Fruit fly (Drosophila melanogaster): Measurements from ENCODE around the gene AP-1sigma.

The AP-1sigma gene

DNA sequence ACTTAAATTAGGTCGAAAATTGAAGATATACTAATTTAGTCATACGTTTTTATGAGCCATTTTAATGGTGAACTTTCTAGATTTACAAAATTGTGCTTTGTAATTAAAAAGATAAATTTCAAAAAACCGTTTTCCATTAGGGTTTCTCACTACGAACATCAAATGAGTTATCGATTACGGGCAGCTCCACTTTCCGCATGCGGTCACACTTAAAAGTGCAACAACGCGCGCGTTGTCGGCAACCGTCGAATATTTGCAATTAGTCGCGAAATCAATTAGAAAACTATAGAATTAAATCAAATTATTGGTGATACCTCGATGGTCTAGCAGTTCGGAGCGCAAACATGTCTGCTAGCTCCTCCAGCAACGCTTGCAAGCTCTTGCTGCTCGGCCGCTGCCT, 34.3 kb upstream of the AP-1sigma start, which contains the start of gene Ndc1:
TSS of gene Ndc1 (plus strand) at position 200 of the 400 bp plus-strand sequence.
- TF ChIP-seq CG8478 (optimal IDR thresholded peaks at IDR 0.05) (no peak), CTCF (optimal IDR thresholded peaks at IDR 0.05) (no peak)

- no peak for TF ChIP-seq CTCF (optimal IDR thresholded peaks at IDR 0.05)
- no peak for TF ChIP-seq CG8478 (optimal IDR thresholded peaks at IDR 0.05)
Observed at dm6 chr3R:23927429-23927828, 31.0 kb upstream of the AP-1sigma start, which contains the start of gene CG13601. Gene CG13601 (minus strand): TSS chr3R:23927634.

DNA sequence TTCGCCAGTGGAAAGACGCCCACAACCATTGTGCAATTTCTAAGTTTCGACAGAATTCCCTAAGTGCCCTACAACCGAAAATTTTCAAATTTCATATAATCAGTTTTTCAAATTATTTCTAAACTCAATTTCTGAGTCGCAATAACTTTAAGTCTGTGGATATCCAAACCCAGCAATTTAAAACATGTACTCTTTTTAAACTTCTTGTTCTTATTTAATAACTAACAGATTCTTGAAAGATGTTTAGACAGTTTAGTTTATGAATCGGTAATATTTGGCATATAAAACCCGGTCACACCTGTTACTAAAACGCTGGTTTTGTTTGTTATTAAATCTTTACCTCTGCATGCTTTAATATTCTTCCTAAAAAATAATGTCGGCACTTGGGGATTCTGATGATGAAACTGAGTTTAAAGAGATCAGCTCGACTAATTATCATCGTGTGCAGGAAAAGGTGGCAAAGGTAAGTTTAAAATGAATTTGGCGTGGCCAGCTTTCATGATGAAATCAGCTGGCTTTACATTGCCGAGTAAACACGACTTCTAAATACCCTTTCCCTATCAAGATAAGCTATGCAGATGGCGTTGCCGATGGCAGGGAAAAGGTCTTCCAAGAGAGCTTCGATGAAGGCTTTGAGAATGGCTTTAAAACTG, 29.4 kb upstream of the AP-1sigma start, which contains the start of the genes CG43998, CG43999 and CG31142:
TSS of gene CG43998 (minus strand) at position 51 of the 653 bp plus-strand sequence.
TSS of gene CG43999 (minus strand) at position 51 of the 653 bp plus-strand sequence.
TSS of gene CG31142 (plus strand) at position 294 of the 653 bp plus-strand sequence.
- TF ChIP-seq CG8478 (optimal IDR thresholded peaks at IDR 0.05) (no peak), CTCF (optimal IDR thresholded peaks at IDR 0.05) (no peak)

- TF ChIP-seq CG8478 (optimal IDR thresholded peaks at IDR 0.05) (no peak), CTCF (optimal IDR thresholded peaks at IDR 0.05) (no peak)
Observed at dm6 chr3R:23931095-23931728, 27.2 kb upstream of the AP-1sigma start, which contains the start of the genes Rpt2 and CG13599. Gene Rpt2 (minus strand): TSS chr3R:23931558. Gene CG13599 (plus strand): TSS chr3R:23931639.

DNA sequence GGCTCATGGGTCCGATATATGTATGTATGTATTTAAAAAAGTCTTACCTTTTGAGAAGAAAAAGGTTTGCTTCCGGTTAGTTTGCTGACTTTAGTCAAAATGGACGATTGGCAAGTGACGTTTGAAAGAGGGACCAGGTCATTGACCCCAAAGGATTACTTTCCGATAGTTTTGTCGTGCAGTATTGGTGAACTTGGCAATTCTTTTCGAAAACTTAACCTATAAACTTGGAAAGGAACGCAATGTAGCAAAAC, 25.1 kb upstream of the AP-1sigma start, which contains the start of gene RpS19b:
TSS of gene RpS19b (minus strand) at position 101 of the 254 bp plus-strand sequence.
- TF ChIP-seq CTCF (optimal IDR thresholded peaks at IDR 0.05) (no peak), CG8478 (optimal IDR thresholded peaks at IDR 0.05) (no peak)

dm6 chr3R:23933684-23934575, 24.5 kb upstream of the AP-1sigma start, which contains the start of gene CG5854:
Gene CG5854 (plus strand): TSS chr3R:23933912.
- TF ChIP-seq CG8478 (optimal IDR thresholded peaks at IDR 0.05) (no peak), CTCF (optimal IDR thresholded peaks at IDR 0.05) (no peak)

- TF ChIP-seq CTCF (optimal IDR thresholded peaks at IDR 0.05): no peak
- TF ChIP-seq CG8478 (optimal IDR thresholded peaks at IDR 0.05): no peak
Observed at dm6 chr3R:23938564-23939122, 19.8 kb upstream of the AP-1sigma start.

DNA sequence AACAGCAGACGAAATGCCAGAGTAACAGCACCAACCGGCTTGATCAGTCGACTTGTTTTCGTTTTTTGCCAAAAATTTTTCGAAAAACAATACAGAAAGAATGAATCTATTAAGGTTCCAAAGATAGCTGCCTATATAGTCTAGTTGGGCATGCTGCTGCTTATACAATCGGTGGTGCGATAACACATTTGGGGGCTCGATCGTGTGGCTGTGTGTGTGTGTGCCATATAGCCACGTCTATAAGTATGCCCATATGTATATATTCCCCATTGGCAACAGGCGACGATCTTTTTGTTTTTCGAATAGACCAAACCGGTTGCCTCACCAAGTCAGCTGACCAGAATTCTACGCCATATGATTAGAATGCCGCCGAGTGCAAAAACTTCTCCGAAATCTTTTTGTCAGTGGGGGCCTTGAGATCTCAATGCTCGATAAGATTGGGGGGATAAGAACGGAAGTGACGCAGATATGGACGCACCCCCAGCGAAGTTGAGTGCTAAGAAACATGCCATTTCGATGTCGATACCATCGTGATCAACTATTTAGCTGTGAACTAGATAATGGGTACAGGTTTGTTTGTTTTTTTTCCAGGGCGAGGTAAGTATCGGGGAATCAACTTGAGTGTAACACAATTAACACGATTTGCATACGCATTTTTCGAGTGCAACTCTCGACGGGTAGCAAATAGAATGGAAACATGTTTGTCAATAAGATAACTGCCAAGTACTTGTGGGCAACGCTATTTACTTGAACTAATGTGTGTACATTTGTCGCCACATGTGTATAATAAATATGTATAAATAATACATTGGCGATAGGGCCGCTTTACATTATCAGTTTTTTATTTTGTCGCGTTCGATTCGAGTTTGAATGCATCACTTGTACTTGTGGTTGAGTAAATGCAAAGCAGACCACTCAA, 18.3 kb upstream of the AP-1sigma start:
- TF ChIP-seq CTCF (optimal IDR thresholded peaks at IDR 0.05) (no peak), CG8478 (optimal IDR thresholded peaks at IDR 0.05) (no peak)

DNA sequence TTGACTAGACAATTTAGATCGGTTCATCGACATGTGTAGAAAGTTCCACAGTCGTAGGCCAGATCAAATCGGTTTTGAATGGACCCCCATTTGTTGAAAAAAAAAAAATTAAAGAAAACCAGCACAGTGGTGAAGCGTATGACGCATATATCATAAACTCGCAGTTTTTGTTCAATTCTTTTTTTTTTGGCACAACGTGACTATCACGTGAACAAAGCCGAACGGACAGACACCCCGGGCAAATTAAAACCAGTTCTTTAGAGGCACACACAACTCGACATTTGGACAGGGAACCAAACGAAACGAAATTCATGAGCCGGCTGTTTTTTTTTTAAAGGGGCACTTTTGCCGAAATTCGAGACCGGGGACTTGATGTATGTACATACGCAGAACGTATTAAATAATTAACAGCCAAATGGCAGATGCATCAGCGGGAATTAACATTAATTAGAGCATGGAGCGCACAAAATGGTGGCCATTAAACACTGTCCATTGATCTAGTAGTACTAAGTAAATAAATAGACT, 17.5 kb upstream of the AP-1sigma start:
- TF ChIP-seq CG8478 (optimal IDR thresholded peaks at IDR 0.05) (no peak), CTCF (optimal IDR thresholded peaks at IDR 0.05) (no peak)

DNA sequence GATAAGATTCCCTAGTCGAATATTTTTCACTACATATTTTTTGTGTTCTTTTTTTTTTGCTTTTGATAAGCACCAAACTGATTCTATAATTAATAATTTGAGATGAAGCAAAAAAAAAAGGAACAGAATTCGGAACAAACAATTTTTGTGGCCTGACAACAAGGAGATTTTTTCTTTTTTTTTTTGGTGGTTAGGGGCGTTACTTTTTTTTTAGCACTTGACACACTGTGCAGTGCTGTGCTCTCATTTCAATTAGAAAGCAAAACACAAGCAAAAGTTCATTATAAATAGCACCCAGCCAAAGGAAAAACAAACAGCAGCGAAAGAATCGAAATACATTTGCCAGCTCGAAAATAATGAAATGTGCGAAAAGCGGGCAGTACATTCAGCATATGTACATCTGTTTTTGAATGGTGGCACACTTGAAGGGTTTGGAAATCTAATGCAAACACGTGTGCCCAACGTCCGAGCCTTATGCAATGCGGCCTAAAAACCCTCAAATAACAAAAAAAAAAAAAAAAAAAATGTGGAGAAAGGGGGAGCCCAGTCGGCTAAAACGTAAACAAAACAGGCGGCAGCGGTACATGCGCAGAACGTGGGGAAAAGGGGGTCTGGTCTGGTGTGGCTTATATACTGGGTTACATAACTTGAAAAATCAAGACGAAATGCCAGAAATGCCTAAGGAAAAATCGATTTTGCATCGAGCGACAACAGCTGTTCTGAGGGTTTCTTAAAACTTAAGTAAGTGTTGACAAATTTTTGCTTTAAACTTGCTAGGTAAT, 16.6 kb upstream of the AP-1sigma start:
- TF ChIP-seq CG8478 (optimal IDR thresholded peaks at IDR 0.05) (no peak), CTCF (optimal IDR thresholded peaks at IDR 0.05) (no peak)

DNA sequence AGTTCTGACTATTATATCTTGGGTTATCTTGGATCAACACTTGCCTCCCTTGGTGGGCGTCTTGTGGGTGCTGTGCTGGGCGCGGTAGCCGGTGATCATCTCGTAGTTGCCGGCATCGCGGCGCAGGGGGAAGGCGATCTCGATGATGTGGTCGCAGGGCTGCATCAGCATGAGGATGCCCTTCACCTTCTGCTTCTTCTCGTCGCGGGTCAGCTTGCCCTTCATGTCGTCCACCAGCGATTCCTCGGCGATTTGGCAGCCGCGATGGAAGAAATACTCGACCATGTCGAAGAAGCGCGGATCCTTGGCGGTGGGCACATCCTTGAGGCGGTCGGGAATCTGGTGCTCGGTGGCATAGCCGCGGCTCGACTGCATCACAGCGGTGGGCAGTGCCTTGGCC, 15.9 kb upstream of the AP-1sigma start:
- no peak for TF ChIP-seq CTCF (optimal IDR thresholded peaks at IDR 0.05)

dm6 chr3R:23942965-23943413, 15.5 kb upstream of the AP-1sigma start, which contains the start of gene Gdh:
Gene Gdh (minus strand): TSS chr3R:23943101.
- TF ChIP-seq CG8478 (optimal IDR thresholded peaks at IDR 0.05): no peak

DNA sequence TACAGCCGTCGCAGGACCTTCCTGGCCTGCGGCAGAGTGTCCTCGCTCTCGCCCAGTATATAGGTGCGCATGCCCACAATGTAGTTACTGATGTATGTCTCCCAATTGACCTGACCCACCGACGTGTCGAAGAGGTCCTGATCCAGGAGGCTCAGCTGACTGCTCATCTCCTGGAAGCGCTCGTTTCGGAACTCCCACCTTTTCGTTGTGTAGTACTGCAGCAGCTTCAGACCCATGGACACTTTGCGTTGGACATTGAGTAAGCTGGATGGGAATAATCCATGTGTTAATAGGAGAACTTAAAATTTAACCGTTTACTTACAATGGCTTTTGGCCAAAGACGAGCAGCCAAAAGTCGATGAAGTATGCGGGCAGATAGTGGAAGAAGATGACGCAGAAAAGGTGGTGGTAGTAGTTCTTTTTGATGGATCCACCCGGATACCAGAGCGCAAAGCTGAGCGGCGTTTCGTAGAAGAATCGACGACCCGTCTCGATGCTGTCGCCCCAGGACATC, 14.6 kb upstream of the AP-1sigma start:
- TF ChIP-seq CG8478 (optimal IDR thresholded peaks at IDR 0.05) (no peak), CTCF (optimal IDR thresholded peaks at IDR 0.05) (no peak)
